Worm (Caenorhabditis elegans): ENCODE measurements around the gene fbxa-208.

- TF ChIP-seq nhr-28 (tag; optimal IDR thresholded peaks at IDR 0.05) (no peak), nhr-12 (tag; optimal IDR thresholded peaks at IDR 0.05) (no peak), tbx-8 (GFP tag; optimal IDR thresholded peaks at IDR 0.05) (no peak), drap-1 (GFP tag; optimal IDR thresholded peaks at IDR 0.05) (no peak), lin-13 (tag; optimal IDR thresholded peaks at IDR 0.05) (no peak), snpc-4 (tag; optimal IDR thresholded peaks at IDR 0.05) (no peak), elt-3 (tag; optimal IDR thresholded peaks at IDR 0.05) (no peak), M03D4.4 (tag; optimal IDR thresholded peaks at IDR 0.05) (no peak), ztf-11 (tag; optimal IDR thresholded peaks at IDR 0.05) (no peak), unc-62 (GFP tag; optimal IDR thresholded peaks at IDR 0.05) (no peak)
These were observed 51.6 kb downstream of the fbxa-208 start, which contains the start of gene fbxa-79 for ce11 chrIII:1308209-1308608.
